Fruit fly (Drosophila melanogaster) whole organism, prepupa: ENCODE results near the gene CG13924.

Experiments used
- CG11294 ChIP-seq: fragments of 200-800 bp; sonication (Bioruptor generic); IDR thresholded peaks from 2 replicates; pipeline ENCODE4 v1.3.6; 2022; ENCODE audit warnings: missing biosample characterization, missing genetic modification characterization
- CG11762 ChIP-seq: fragments of 200-800 bp; sonication (Bioruptor generic); optimal IDR thresholded peaks from 3 replicates; lab custom pipeline; 2016; ENCODE audit warnings: missing biosample characterization, missing genetic modification characterization; ENCODE audit not compliant: insufficient read depth
- CG15336 ChIP-seq: fragments of 200-800 bp; sonication (Bioruptor generic); IDR thresholded peaks from 2 replicates; pipeline ENCODE4 v1.3.6; 2022; ENCODE audit warnings: missing biosample characterization, missing genetic modification characterization
- CG16779 ChIP-seq: fragments of 200-800 bp; sonication (Bioruptor generic); optimal IDR thresholded peaks from 3 replicates; lab custom pipeline; 2017; ENCODE audit warnings: missing biosample characterization, mild to moderate bottlenecking, missing genetic modification characterization
- CG3032 ChIP-seq: fragments of 200-800 bp; optimal IDR thresholded peaks from 2 replicates; lab custom pipeline; 2019; ENCODE audit warnings: missing biosample characterization, mild to moderate bottlenecking, missing genetic modification characterization, moderate library complexity
- CG31627 ChIP-seq: fragments of 200-800 bp; sonication (Bioruptor generic); optimal IDR thresholded peaks from 3 replicates; lab custom pipeline; 2016; ENCODE audit warnings: missing biosample characterization, missing genetic modification characterization
- CG32006 ChIP-seq: fragments of 200-800 bp; sonication (Bioruptor generic); optimal IDR thresholded peaks from 3 replicates; lab custom pipeline; 2017; ENCODE audit warnings: missing biosample characterization, mild to moderate bottlenecking, missing genetic modification characterization
- CG34406 ChIP-seq: fragments of 200-800 bp; sonication (Bioruptor generic); optimal IDR thresholded peaks from 3 replicates; lab custom pipeline; 2016; ENCODE audit warnings: missing biosample characterization, missing genetic modification characterization
- CG3919 ChIP-seq: fragments of 200-800 bp; sonication (Bioruptor generic); optimal IDR thresholded peaks from 3 replicates; lab custom pipeline; 2016; ENCODE audit warnings: missing biosample characterization, missing genetic modification characterization
- CG4318 ChIP-seq: fragments of 200-800 bp; sonication (Bioruptor generic); optimal IDR thresholded peaks from 3 replicates; lab custom pipeline; 2017; ENCODE audit warnings: missing biosample characterization, mild to moderate bottlenecking, missing genetic modification characterization
- CG6163 ChIP-seq: fragments of 200-800 bp; sonication (Bioruptor generic); IDR thresholded peaks from 3 replicates; pipeline ENCODE4 v1.3.6; 2022; ENCODE audit warnings: missing biosample characterization, missing genetic modification characterization
- CG6276 ChIP-seq: fragments of 200-800 bp; sonication (Bioruptor generic); optimal IDR thresholded peaks from 2 replicates; lab custom pipeline; 2017; ENCODE audit warnings: missing biosample characterization, mild to moderate bottlenecking, missing genetic modification characterization
- CG7368 ChIP-seq: fragments of 200-800 bp; sonication (Bioruptor generic); optimal IDR thresholded peaks from 3 replicates; lab custom pipeline; 2016; ENCODE audit warnings: missing biosample characterization, missing genetic modification characterization
- CG8119 ChIP-seq: fragments of 200-800 bp; sonication (Bioruptor generic); IDR thresholded peaks from 3 replicates; pipeline ENCODE4 v1.3.6; 2022; ENCODE audit warnings: missing biosample characterization, missing genetic modification characterization
- CG8632 ChIP-seq: fragments of 200-800 bp; sonication (Bioruptor generic); optimal IDR thresholded peaks from 3 replicates; lab custom pipeline; 2016; ENCODE audit warnings: missing biosample characterization, missing genetic modification characterization
- Eip75B ChIP-seq: fragments of 200-800 bp; sonication (Bioruptor generic); optimal IDR thresholded peaks from 3 replicates; lab custom pipeline; 2016; ENCODE audit warnings: missing biosample characterization, missing genetic modification characterization
- Eip78C ChIP-seq: fragments of 200-800 bp; sonication (Bioruptor generic); peaks from one replicate; lab custom pipeline; 2016; ENCODE audit warnings: missing biosample characterization, missing genetic modification characterization
- Eip93F ChIP-seq: fragments of 200-800 bp; sonication (Bioruptor generic); optimal IDR thresholded peaks from 2 replicates; lab custom pipeline; 2016; ENCODE audit warnings: missing biosample characterization, mild to moderate bottlenecking, missing genetic modification characterization
- Ets96B ChIP-seq: fragments of 200-800 bp; optimal IDR thresholded peaks from 2 replicates; lab custom pipeline; 2019; ENCODE audit warnings: missing biosample characterization, mild to moderate bottlenecking, missing genetic modification characterization, moderate library complexity
- Gug ChIP-seq: fragments of 200-800 bp; sonication (Bioruptor generic); IDR thresholded peaks from 2 replicates; pipeline ENCODE4 v1.3.6; 2022; ENCODE audit warnings: missing biosample characterization, missing genetic modification characterization
- Hr38 ChIP-seq: sonication (Bioruptor generic); optimal IDR thresholded peaks from 2 replicates; lab custom pipeline; 2016; ENCODE audit warnings: missing biosample characterization, missing genetic modification characterization
- Hr4 ChIP-seq: fragments of 200-800 bp; sonication (Bioruptor generic); optimal IDR thresholded peaks from 3 replicates; lab custom pipeline; 2016; ENCODE audit warnings: missing biosample characterization, missing genetic modification characterization
- Lpt ChIP-seq: fragments of 200-800 bp; sonication (Bioruptor generic); optimal IDR thresholded peaks from 3 replicates; lab custom pipeline; 2016; ENCODE audit warnings: missing biosample characterization, missing genetic modification characterization
- OdsH ChIP-seq: fragments of 200-800 bp; sonication (Bioruptor generic); optimal IDR thresholded peaks from 3 replicates; lab custom pipeline; 2016; ENCODE audit warnings: missing biosample characterization, missing genetic modification characterization
- Sox102F ChIP-seq: fragments of 200-800 bp; sonication (Bioruptor generic); optimal IDR thresholded peaks from 2 replicates; lab custom pipeline; 2016; ENCODE audit warnings: missing biosample characterization, mild to moderate bottlenecking, missing genetic modification characterization
- Sox15 ChIP-seq: fragments of 200-800 bp; sonication (Bioruptor generic); optimal IDR thresholded peaks from 3 replicates; lab custom pipeline; 2016; ENCODE audit warnings: missing biosample characterization, missing genetic modification characterization
- achi ChIP-seq: fragments of 200-800 bp; sonication (Bioruptor generic); optimal IDR thresholded peaks from 3 replicates; lab custom pipeline; 2016; ENCODE audit warnings: missing biosample characterization, missing genetic modification characterization
- dac ChIP-seq: fragments of 200-800 bp; sonication (Bioruptor generic); optimal IDR thresholded peaks from 2 replicates; lab custom pipeline; 2017; ENCODE audit warnings: missing biosample characterization, mild to moderate bottlenecking, missing genetic modification characterization
- eg ChIP-seq: fragments of 200-800 bp; sonication (Bioruptor generic); IDR thresholded peaks from 3 replicates; pipeline ENCODE4 v1.3.6; 2022; ENCODE audit warnings: missing biosample characterization, missing genetic modification characterization
- fd59A ChIP-seq: fragments of 200-800 bp; sonication (Bioruptor generic); optimal IDR thresholded peaks from 2 replicates; lab custom pipeline; 2017; ENCODE audit warnings: missing biosample characterization, mild to moderate bottlenecking, missing genetic modification characterization, missing genetic modification reagents
- net ChIP-seq: fragments of 200-800 bp; sonication (Bioruptor generic); optimal IDR thresholded peaks from 3 replicates; lab custom pipeline; 2016; ENCODE audit warnings: missing biosample characterization, missing genetic modification characterization
- pdm3 ChIP-seq: fragments of 200-800 bp; sonication (Bioruptor generic); optimal IDR thresholded peaks from 3 replicates; lab custom pipeline; 2016; ENCODE audit warnings: missing biosample characterization, missing genetic modification characterization
- salr ChIP-seq, 2 experiments: fragments of 200-800 bp; sonication (Bioruptor generic); optimal IDR thresholded peaks; 3 replicates each; lab custom pipeline; 2016 to 2018; ENCODE audit warnings: missing biosample characterization in 2 of 2, missing genetic modification characterization in 2 of 2, mild to moderate bottlenecking in 1 of 2
- ss ChIP-seq, 2 experiments: fragments of 200-800 bp; sonication (Bioruptor generic); optimal IDR thresholded peaks; 2 replicates in 1 of 2; 3 replicates in 1 of 2; lab custom pipeline; 2017 to 2018; ENCODE audit warnings: mild to moderate bottlenecking in 2 of 2, missing biosample characterization in 2 of 2, missing genetic modification characterization in 2 of 2, moderate library complexity in 1 of 2
- svp ChIP-seq: fragments of 200-800 bp; sonication (Bioruptor generic); peaks from one replicate; lab custom pipeline; 2016; ENCODE audit warnings: missing biosample characterization, missing genetic modification characterization
- topi ChIP-seq: fragments of 200-800 bp; sonication (Bioruptor generic); optimal IDR thresholded peaks from 3 replicates; lab custom pipeline; 2016; ENCODE audit warnings: missing biosample characterization, missing genetic modification characterization
- vri ChIP-seq: fragments of 200-800 bp; sonication (Bioruptor generic); optimal IDR thresholded peaks from 3 replicates; lab custom pipeline; 2016; ENCODE audit warnings: missing biosample characterization, mild to moderate bottlenecking, missing genetic modification characterization

Gene CG13924

DNA sequence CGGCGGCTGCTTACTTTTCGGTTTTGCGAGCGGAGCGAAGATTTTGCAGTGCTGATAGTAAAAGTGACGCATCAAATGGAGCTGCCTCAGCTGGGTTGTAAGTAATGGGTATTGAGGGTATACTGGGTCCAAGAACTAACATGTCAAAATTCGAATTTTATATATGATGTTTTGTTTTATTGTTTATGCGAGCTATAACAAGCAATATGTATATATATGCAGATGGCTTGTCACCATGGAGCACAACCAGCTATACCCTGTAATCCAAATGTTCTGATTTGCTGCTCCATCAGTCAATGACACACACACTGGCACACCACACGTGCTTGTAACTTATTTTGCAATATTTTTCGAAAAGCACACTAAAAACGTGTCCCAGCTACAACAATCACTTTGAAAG is 40.3 kb upstream of the CG13924 start (continued):
- peak; percentile 73 for TF ChIP-seq CG31627
- TF ChIP-seq CG3032, result peak; percentile 57
- peak; percentile 60 for TF ChIP-seq topi
- peak; percentile 68 for TF ChIP-seq pdm3 (GFP tag; lab: Kevin White, UChicago)
- peak; percentile 51 for TF ChIP-seq CG34406 (GFP tag; lab: Kevin White, UChicago)
- peak; percentile 71 for TF ChIP-seq CG32006
- peak; percentile 56 for TF ChIP-seq Hr4 (GFP tag; lab: Kevin White, UChicago)
- TF ChIP-seq net (GFP tag; lab: Kevin White, UChicago), result peak; percentile 74

DNA sequence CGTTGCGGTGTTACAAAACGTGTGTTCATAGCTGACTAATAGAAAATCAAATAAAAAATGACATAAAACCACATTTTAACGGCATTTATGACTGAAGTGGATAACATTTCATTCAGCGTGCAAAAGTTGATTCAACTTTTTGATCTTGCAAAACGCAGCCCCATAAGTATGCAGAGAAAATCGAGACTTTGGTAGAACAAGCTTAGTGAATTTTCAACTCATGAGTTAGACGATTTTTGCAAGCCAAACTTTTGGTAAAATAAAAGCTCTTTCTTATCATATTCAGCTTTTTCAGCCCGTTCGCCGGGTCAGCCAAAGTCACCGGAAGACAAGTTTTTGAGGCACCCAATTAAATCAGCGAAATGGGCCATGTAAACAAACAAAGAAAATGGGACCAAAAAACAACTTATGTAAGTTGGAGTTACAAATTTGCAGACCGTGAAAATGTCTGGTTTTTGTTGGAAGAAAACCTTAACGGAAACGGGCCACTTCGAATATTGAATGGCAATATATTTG is 38.0 kb upstream of the CG13924 start, which contains the start of gene Cpr62Ba:
Gene Cpr62Ba, minus strand, starts transcription at position 31 of the 516 bp plus-strand sequence.
- TF ChIP-seq CG3919 (GFP tag; lab: Kevin White, UChicago) (no peak), svp (GFP tag; lab: Kevin White, UChicago) (peak; percentile 84), Eip78C (GFP tag; lab: Kevin White, UChicago) (peak; percentile 40), Sox102F (GFP tag; lab: Kevin White, UChicago) (no peak), CG8632 (GFP tag; lab: Kevin White, UChicago) (no peak), Hr4 (GFP tag; lab: Kevin White, UChicago) (no peak), CG11294 (no peak)

- TF ChIP-seq Ets96B (tag; lab: Kevin White, UChicago), result no peak
Measured at dm6 chr3L:1835064-1835463, 34.8 kb upstream of the CG13924 start, which contains the start of gene Cpr62Bb. TSS of gene Cpr62Bb (minus strand) at chr3L:1835164.

DNA sequence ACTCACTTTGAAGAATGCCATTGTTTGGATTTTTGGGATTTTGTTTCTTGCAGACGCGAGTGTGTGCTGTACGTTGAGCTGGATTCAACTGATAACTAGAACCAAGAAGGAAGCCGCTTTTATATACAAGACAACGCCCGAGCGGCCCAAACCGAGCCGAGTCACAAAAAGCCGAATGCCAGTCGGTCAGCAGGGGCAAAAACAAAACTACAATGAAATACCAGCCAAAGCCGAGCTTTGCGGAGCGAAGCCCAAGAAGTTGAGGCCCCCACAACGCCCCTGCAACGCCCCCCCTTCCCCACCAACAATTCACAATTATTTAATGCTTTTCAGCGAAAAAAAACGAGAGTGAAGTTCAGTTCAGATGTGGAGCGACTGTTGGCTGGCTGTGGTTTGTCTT is 27.8 kb upstream of the CG13924 start, which contains the start of gene Cpr62Bc:
Gene Cpr62Bc, minus strand, starts transcription at position 101 of the 400 bp plus-strand sequence.
- no peak for TF ChIP-seq Sox102F (GFP tag; lab: Kevin White, UChicago)
- no peak for TF ChIP-seq Eip93F (GFP tag; lab: Kevin White, UChicago)
- TF ChIP-seq ss (GFP tag; optimal IDR thresholded peaks at IDR 0.05; lab: Kevin White, UChicago), result no peak
- no peak for TF ChIP-seq OdsH (GFP tag; lab: Kevin White, UChicago)
- no peak for TF ChIP-seq CG6276 (GFP tag; lab: Kevin White, UChicago)
- no peak for TF ChIP-seq CG31627
- TF ChIP-seq Lpt (GFP tag; lab: Kevin White, UChicago), result no peak
- no peak for TF ChIP-seq Sox15 (GFP tag; lab: Kevin White, UChicago)

DNA sequence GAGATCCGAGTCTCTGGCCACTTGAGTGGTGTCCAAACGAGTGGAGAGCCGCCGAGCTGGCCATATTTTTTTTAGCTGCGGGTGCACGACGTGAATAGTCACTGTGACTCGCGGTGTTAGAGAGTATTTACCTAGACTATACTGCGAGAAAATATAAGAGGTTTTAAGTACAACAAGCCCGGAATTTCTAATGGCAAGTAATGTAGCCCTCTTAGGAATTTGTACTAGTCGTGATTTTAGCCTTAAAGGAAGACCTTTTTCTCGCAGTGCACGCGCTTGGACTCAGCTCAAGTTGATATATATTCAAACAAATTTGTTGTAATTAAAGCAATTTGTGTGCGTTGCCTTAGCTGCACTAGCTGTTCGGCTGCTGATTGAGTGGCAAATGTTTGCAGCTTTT is 25.2 kb upstream of the CG13924 start:
- TF ChIP-seq CG15336 (GFP tag; lab: Robert Waterston, UW) (peak; percentile 76), CG11294 (peak; percentile 63; the same call in 1 of the 2 replicates), CG16779 (tag; lab: Kevin White, UChicago) (no peak), pdm3 (GFP tag; lab: Kevin White, UChicago) (peak; percentile 37), OdsH (GFP tag; lab: Kevin White, UChicago) (peak; percentile 21), CG32006 (peak; percentile 72), eg (GFP tag; lab: Robert Waterston, UW) (peak; percentile 90), salr (GFP tag; optimal IDR thresholded peaks at IDR 0.05; lab: Kevin White, UChicago) (peak in 1 of 2 experiments; percentile 14), CG11762 (GFP tag; lab: Kevin White, UChicago) (no peak), CG6163 (GFP tag; lab: Robert Waterston, UW) (peak; percentile 74; the same call in 2 of the 3 replicates), Eip78C (GFP tag; lab: Kevin White, UChicago) (no peak), achi (GFP tag; lab: Kevin White, UChicago) (peak; percentile 25), Hr4 (GFP tag; lab: Kevin White, UChicago) (peak; percentile 72), Gug (GFP tag; lab: Robert Waterston, UW) (peak; percentile 69), CG4318 (GFP tag; lab: Kevin White, UChicago) (peak; percentile 15), fd59A (GFP tag; lab: Kevin White, UChicago) (no peak), CG6276 (GFP tag; lab: Kevin White, UChicago) (peak; percentile 66), Lpt (GFP tag; lab: Kevin White, UChicago) (peak; percentile 47), Hr38 (GFP tag; lab: Kevin White, UChicago) (peak; percentile 1), Eip75B (no peak), CG7368 (no peak), dac (GFP tag; lab: Kevin White, UChicago) (peak; percentile 44), CG8119 (GFP tag; lab: Robert Waterston, UW) (peak; percentile 78), vri (no peak)
